Worm (Caenorhabditis elegans): ENCODE results near the gene ced-11.

Gene ced-11

ce11 chrIII:9105653-9106052 is 13.7 kb upstream of the ced-11 start:
- no peak for TF ChIP-seq unc-62 (GFP tag; optimal IDR thresholded peaks at IDR 0.05)

- no peak for TF ChIP-seq unc-62 (GFP tag; optimal IDR thresholded peaks at IDR 0.05)
These were observed 10.2 kb upstream of the ced-11 start, which contains the start of gene cya-1 for ce11 chrIII:9109172-9109571. Gene cya-1 (minus strand): TSS chrIII:9109272.

- no peak for TF ChIP-seq unc-62 (GFP tag; optimal IDR thresholded peaks at IDR 0.05)
These were observed 9.6 kb upstream of the ced-11 start for ce11 chrIII:9109726-9110125.

ce11 chrIII:9110270-9110669 is 9.1 kb upstream of the ced-11 start:
- no peak for TF ChIP-seq unc-62 (GFP tag; optimal IDR thresholded peaks at IDR 0.05)

- TF ChIP-seq unc-62 (GFP tag; optimal IDR thresholded peaks at IDR 0.05) = no peak
These were observed 6.9 kb upstream of the ced-11 start for ce11 chrIII:9112479-9112878.

ce11 chrIII:9114076-9114475 is 5.3 kb upstream of the ced-11 start:
- TF ChIP-seq unc-62 (GFP tag; optimal IDR thresholded peaks at IDR 0.05) = no peak

- TF ChIP-seq unc-62 (GFP tag; optimal IDR thresholded peaks at IDR 0.05) = no peak
These were observed 4.7 kb upstream of the ced-11 start, which contains the start of gene ZK512.1 for ce11 chrIII:9114649-9115048. Gene ZK512.1 (plus strand): TSS chrIII:9114949.

- no peak for TF ChIP-seq unc-62 (GFP tag; optimal IDR thresholded peaks at IDR 0.05)
These were observed 3.6 kb upstream of the ced-11 start for ce11 chrIII:9115745-9116144.

ce11 chrIII:9118314-9118850 is 974 bp upstream of the ced-11 start, which contains the start of gene grl-11:
Gene grl-11 (minus strand): TSS chrIII:9118364.
- TF ChIP-seq unc-62 (GFP tag; optimal IDR thresholded peaks at IDR 0.05) = no peak

- TF ChIP-seq unc-62 (GFP tag; optimal IDR thresholded peaks at IDR 0.05) = no peak
These were observed 6.5 kb downstream of the ced-11 start, which contains the start of gene sec-16A.1 for ce11 chrIII:9125789-9126304. Gene sec-16A.1 (plus strand): TSS chrIII:9125839.

ce11 chrIII:9130588-9130987 is 11.2 kb downstream of the ced-11 start, which contains the start of gene ZK512.10:
Gene ZK512.10 (plus strand): TSS chrIII:9130888.
- no peak for TF ChIP-seq unc-62 (GFP tag; optimal IDR thresholded peaks at IDR 0.05)

- TF ChIP-seq unc-62 (GFP tag; optimal IDR thresholded peaks at IDR 0.05) = no peak
These were observed 17.2 kb downstream of the ced-11 start, which contains the start of gene eat-4 for ce11 chrIII:9136587-9136986. Gene eat-4 (plus strand): TSS chrIII:9136887.

ce11 chrIII:9138601-9139000 is 19.2 kb downstream of the ced-11 start, which contains the start of gene ZK512.7:
Gene ZK512.7 (minus strand): TSS chrIII:9138701.
- no peak for TF ChIP-seq unc-62 (GFP tag; optimal IDR thresholded peaks at IDR 0.05)

- TF ChIP-seq unc-62 (GFP tag; optimal IDR thresholded peaks at IDR 0.05) = no peak
These were observed 24.6 kb downstream of the ced-11 start, which contains the start of gene ZK512.11 for ce11 chrIII:9143911-9144310. Gene ZK512.11 (plus strand): TSS chrIII:9144211.

ce11 chrIII:9144744-9145390 is 25.5 kb downstream of the ced-11 start, which contains the start of the genes ZK512.2 and ZK512.4:
Gene ZK512.2 (minus strand): TSS chrIII:9144794.
Gene ZK512.4 (plus strand): TSS chrIII:9145340.
- TF ChIP-seq unc-62 (GFP tag; optimal IDR thresholded peaks at IDR 0.05) = no peak

- TF ChIP-seq unc-62 (GFP tag; optimal IDR thresholded peaks at IDR 0.05) = no peak
These were observed 26.4 kb downstream of the ced-11 start, which contains the start of gene ZK512.8 for ce11 chrIII:9145765-9146164. Gene ZK512.8 (plus strand): TSS chrIII:9146065.

- no peak for TF ChIP-seq unc-62 (GFP tag; optimal IDR thresholded peaks at IDR 0.05)
These were observed 29.8 kb downstream of the ced-11 start for ce11 chrIII:9149132-9149531.

Measured in whole organism, dauer.